Fruit fly (Drosophila melanogaster) whole organism, embryonic: Measurements from ENCODE around the gene CG11726.
A peak's percentile ranks its signal among the peaks of the same experiment; 100 is the strongest.

Source experiments
- ATbp ChIP-seq: fragments of 200-800 bp; sonication (Bioruptor generic); optimal IDR thresholded peaks from 2 replicates; lab custom pipeline; 2017; ENCODE audit warnings: missing biosample characterization, mild to moderate bottlenecking, missing genetic modification characterization, missing genetic modification reagents
- Abd-B ChIP-seq: fragments of 200-800 bp; sonication (Bioruptor generic); optimal IDR thresholded peaks from 2 replicates; lab custom pipeline; 2018; ENCODE audit warnings: missing biosample characterization, mild to moderate bottlenecking, missing genetic modification characterization, moderate library complexity
- Adf1 ChIP-seq: fragments of 200-800 bp; sonication (Bioruptor generic); IDR thresholded peaks from 2 replicates; pipeline ENCODE4 v1.3.6; 2022; ENCODE audit warnings: missing biosample characterization, missing genetic modification characterization
- Atf3 ChIP-seq: fragments of 200-800 bp; sonication (Bioruptor generic); optimal IDR thresholded peaks from 3 replicates; lab custom pipeline; 2016; ENCODE audit warnings: missing biosample characterization, missing genetic modification characterization
- Bgb ChIP-seq: fragments of 200-800 bp; sonication (Bioruptor generic); IDR thresholded peaks from 2 replicates; pipeline ENCODE4 v1.3.6; 2022; ENCODE audit warnings: missing biosample characterization, missing genetic modification characterization; ENCODE audit not compliant: partially characterized antibody
- Blimp-1 ChIP-seq: fragments of 200-800 bp; sonication (Bioruptor generic); optimal IDR thresholded peaks from 3 replicates; lab custom pipeline; 2018; ENCODE audit warnings: missing biosample characterization, missing genetic modification characterization, mild to moderate bottlenecking, moderate library complexity, missing genetic modification reagents
- CG11398 ChIP-seq: fragments of 200-800 bp; sonication (Bioruptor generic); optimal IDR thresholded peaks from 2 replicates; lab custom pipeline; 2016; ENCODE audit warnings: missing biosample characterization, missing genetic modification characterization
- CG11560 ChIP-seq: fragments of 200-800 bp; sonication (Bioruptor generic); IDR thresholded peaks from 3 replicates; pipeline ENCODE4 v1.3.6; 2022; ENCODE audit warnings: missing biosample characterization, missing genetic modification characterization
- CG12155 ChIP-seq: fragments of 200-800 bp; sonication (Bioruptor generic); optimal IDR thresholded peaks from 3 replicates; lab custom pipeline; 2016; ENCODE audit warnings: missing biosample characterization, missing genetic modification characterization
- CG15073 ChIP-seq: fragments of 200-800 bp; sonication (Bioruptor generic); optimal IDR thresholded peaks from 2 replicates; lab custom pipeline; 2016; ENCODE audit warnings: missing biosample characterization, missing genetic modification characterization
- CG1603 ChIP-seq: fragments of 200-800 bp; sonication (Bioruptor generic); optimal IDR thresholded peaks from 2 replicates; lab custom pipeline; 2019; ENCODE audit warnings: missing biosample characterization, mild to moderate bottlenecking, missing genetic modification characterization, moderate library complexity
- CG16779 ChIP-seq: fragments of 200-800 bp; sonication (Bioruptor generic); IDR thresholded peaks from 2 replicates; pipeline ENCODE4 v1.3.6; 2022; ENCODE audit warnings: missing biosample characterization, missing genetic modification characterization
- CG17359 ChIP-seq: fragments of 200-800 bp; sonication (Bioruptor generic); optimal IDR thresholded peaks from 3 replicates; lab custom pipeline; 2018; ENCODE audit warnings: missing biosample characterization, mild to moderate bottlenecking, missing genetic modification characterization, moderate library complexity
- CG1832 ChIP-seq: fragments of 200-800 bp; sonication (Bioruptor generic); optimal IDR thresholded peaks from 2 replicates; lab custom pipeline; 2017; ENCODE audit warnings: missing biosample characterization, mild to moderate bottlenecking, missing genetic modification characterization, inconsistent platforms
- CG18619 ChIP-seq: fragments of 200-800 bp; sonication (Bioruptor generic); optimal IDR thresholded peaks from 3 replicates; lab custom pipeline; 2017; ENCODE audit warnings: missing biosample characterization, mild to moderate bottlenecking, missing genetic modification characterization
- CG2712 ChIP-seq: fragments of 200-800 bp; optimal IDR thresholded peaks from 3 replicates; lab custom pipeline; 2019; ENCODE audit warnings: missing biosample characterization, mild to moderate bottlenecking, missing genetic modification characterization, moderate library complexity
- CG3163 ChIP-seq: fragments of 200-800 bp; sonication (Bioruptor generic); optimal IDR thresholded peaks from 3 replicates; lab custom pipeline; 2016; ENCODE audit warnings: missing biosample characterization, missing genetic modification characterization
- CG3726 ChIP-seq: fragments of 200-800 bp; sonication (Bioruptor generic); IDR thresholded peaks from 3 replicates; pipeline ENCODE4, ENCODE4 v1.3.6; 2022; ENCODE audit warnings: missing biosample characterization, missing genetic modification characterization
- CG3995 ChIP-seq: fragments of 200-800 bp; sonication (Bioruptor generic); optimal IDR thresholded peaks from 3 replicates; lab custom pipeline; 2016; ENCODE audit warnings: missing biosample characterization, missing genetic modification characterization
- CG4730 ChIP-seq: fragments of 200-800 bp; sonication (Bioruptor generic); IDR thresholded peaks from 2 replicates; pipeline ENCODE4 v1.3.6; 2022; ENCODE audit warnings: missing biosample characterization, missing genetic modification characterization
- CG6254 ChIP-seq: fragments of 200-800 bp; sonication (Bioruptor generic); optimal IDR thresholded peaks from 3 replicates; lab custom pipeline; 2017; ENCODE audit warnings: mild to moderate bottlenecking, missing biosample characterization, missing genetic modification reagents, missing genetic modification characterization
- CG6791 ChIP-seq: fragments of 200-800 bp; sonication (Bioruptor generic); IDR thresholded peaks from 3 replicates; pipeline ENCODE4 v1.3.6; 2022; ENCODE audit warnings: missing biosample characterization, missing genetic modification characterization; ENCODE audit not compliant: partially characterized antibody
- CG7786 ChIP-seq: fragments of 200-800 bp; sonication (Bioruptor generic); optimal IDR thresholded peaks from 2 replicates; lab custom pipeline; 2016; ENCODE audit warnings: missing biosample characterization, missing genetic modification characterization
- CG8388 ChIP-seq: fragments of 200-800 bp; sonication (Bioruptor generic); optimal IDR thresholded peaks from 2 replicates; lab custom pipeline; 2019; ENCODE audit warnings: missing biosample characterization, mild to moderate bottlenecking, missing genetic modification characterization, moderate library complexity
- D19B ChIP-seq: fragments of 200-800 bp; sonication (Bioruptor generic); optimal IDR thresholded peaks from 2 replicates; lab custom pipeline; 2017; ENCODE audit warnings: missing biosample characterization, mild to moderate bottlenecking, missing genetic modification characterization
- Fer3 ChIP-seq: fragments of 200-800 bp; sonication (Bioruptor generic); optimal IDR thresholded peaks from 2 replicates; lab custom pipeline; 2018; ENCODE audit warnings: missing biosample characterization, mild to moderate bottlenecking, missing genetic modification characterization, moderate library complexity
- HLH4C ChIP-seq: fragments of 200-800 bp; sonication (Bioruptor generic); IDR thresholded peaks from 3 replicates; pipeline ENCODE4 v1.3.6; 2022; ENCODE audit warnings: missing biosample characterization, missing genetic modification characterization; ENCODE audit not compliant: partially characterized antibody
- HLHmδ ChIP-seq: fragments of 200-800 bp; sonication (Bioruptor generic); optimal IDR thresholded peaks from 2 replicates; lab custom pipeline; 2018; ENCODE audit warnings: missing biosample characterization, mild to moderate bottlenecking, missing genetic modification characterization, moderate library complexity
- Mrtf ChIP-seq: fragments of 200-800 bp; sonication (Bioruptor generic); IDR thresholded peaks from 3 replicates; pipeline ENCODE4 v1.3.6; 2022; ENCODE audit warnings: missing biosample characterization, missing genetic modification characterization
- NC2α ChIP-seq: fragments of 200-800 bp; sonication (Bioruptor generic); optimal IDR thresholded peaks from 2 replicates; lab custom pipeline; 2016; ENCODE audit warnings: missing biosample characterization, missing genetic modification characterization
- Nf-YA ChIP-seq: fragments of 200-800 bp; sonication (Bioruptor generic); IDR thresholded peaks from 2 replicates; pipeline ENCODE4 v1.3.6; 2022; ENCODE audit warnings: missing biosample characterization, missing genetic modification characterization
- Rx ChIP-seq: fragments of 200-800 bp; sonication (Bioruptor generic); IDR thresholded peaks from 2 replicates; pipeline ENCODE4 v1.3.6; 2022; ENCODE audit warnings: missing biosample characterization, missing genetic modification characterization
- Sin3A ChIP-seq: fragments of >200 bp; optimal IDR thresholded peaks from 2 replicates; lab custom pipeline; 2018
- ac ChIP-seq: fragments of 200-800 bp; sonication (Bioruptor generic); optimal IDR thresholded peaks from 3 replicates; lab custom pipeline; 2017; ENCODE audit warnings: missing biosample characterization, mild to moderate bottlenecking, missing genetic modification characterization
- br ChIP-seq: fragments of >200 bp; optimal IDR thresholded peaks from 2 replicates; lab custom pipeline; 2017
- cwo ChIP-seq: fragments of 200-800 bp; sonication (Bioruptor generic); optimal IDR thresholded peaks from 3 replicates; lab custom pipeline; 2017; ENCODE audit warnings: missing biosample characterization, missing genetic modification characterization, mild to moderate bottlenecking, moderate library complexity, missing genetic modification reagents
- da ChIP-seq: fragments of 200-800 bp; sonication (Bioruptor generic); optimal IDR thresholded peaks from 2 replicates; lab custom pipeline; 2016; ENCODE audit warnings: missing biosample characterization, missing genetic modification characterization
- esg ChIP-seq: fragments of 200-800 bp; sonication (Bioruptor generic); conservative IDR thresholded peaks from 2 replicates; pipeline ENCODE4 v1.3.6; 2022; ENCODE audit warnings: missing biosample characterization, missing genetic modification characterization
- grau ChIP-seq: fragments of 200-800 bp; optimal IDR thresholded peaks from 3 replicates; lab custom pipeline; 2019; ENCODE audit warnings: missing biosample characterization, mild to moderate bottlenecking, missing genetic modification characterization, moderate library complexity
- gro ChIP-seq: fragments of 200-800 bp; sonication (Bioruptor generic); optimal IDR thresholded peaks from 2 replicates; lab custom pipeline; 2016; ENCODE audit warnings: missing biosample characterization, missing genetic modification characterization
- kay ChIP-seq: fragments of 200-800 bp; sonication (Bioruptor generic); optimal IDR thresholded peaks from 2 replicates; lab custom pipeline; 2016; ENCODE audit warnings: missing biosample characterization, missing genetic modification characterization
- knrl ChIP-seq: fragments of 200-800 bp; sonication (Bioruptor generic); IDR thresholded peaks from 3 replicates; pipeline ENCODE4 v1.3.6; 2022; ENCODE audit warnings: missing biosample characterization, missing genetic modification characterization; ENCODE audit not compliant: partially characterized antibody
- lbe ChIP-seq: fragments of 200-800 bp; sonication (Bioruptor generic); optimal IDR thresholded peaks from 2 replicates; lab custom pipeline; 2016; ENCODE audit warnings: missing biosample characterization, mild to moderate bottlenecking, missing genetic modification characterization
- odd ChIP-seq: fragments of 200-800 bp; sonication (Bioruptor generic); optimal IDR thresholded peaks from 2 replicates; lab custom pipeline; 2017; ENCODE audit warnings: missing biosample characterization, mild to moderate bottlenecking, missing genetic modification characterization
- otp ChIP-seq: fragments of 200-800 bp; sonication (Bioruptor generic); IDR thresholded peaks from 3 replicates; pipeline ENCODE4, ENCODE4 v1.3.6; 2022; ENCODE audit warnings: missing biosample characterization, missing genetic modification characterization
- pita ChIP-seq: fragments of 200-800 bp; sonication (Bioruptor generic); optimal IDR thresholded peaks from 2 replicates; lab custom pipeline; 2017; ENCODE audit warnings: missing biosample characterization, mild to moderate bottlenecking, missing genetic modification characterization
- pros ChIP-seq: fragments of 200-800 bp; sonication (Bioruptor generic); optimal IDR thresholded peaks from 3 replicates; lab custom pipeline; 2019; ENCODE audit warnings: missing biosample characterization, mild to moderate bottlenecking, missing genetic modification characterization, moderate library complexity
- row ChIP-seq: fragments of 200-800 bp; sonication (Bioruptor generic); IDR thresholded peaks from 3 replicates; pipeline ENCODE4 v1.3.6; 2022; ENCODE audit warnings: missing biosample characterization, missing genetic modification characterization
- sd ChIP-seq: fragments of 200-800 bp; sonication (Bioruptor generic); optimal IDR thresholded peaks from 3 replicates; lab custom pipeline; 2018; ENCODE audit warnings: missing biosample characterization, mild to moderate bottlenecking, missing genetic modification characterization, moderate library complexity
- slou ChIP-seq: fragments of 200-800 bp; sonication (Bioruptor generic); optimal IDR thresholded peaks from 3 replicates; lab custom pipeline; 2016; ENCODE audit warnings: missing biosample characterization, missing genetic modification characterization
- tap ChIP-seq: fragments of 200-800 bp; optimal IDR thresholded peaks from 3 replicates; lab custom pipeline; 2019; ENCODE audit warnings: missing biosample characterization, mild to moderate bottlenecking, missing genetic modification characterization, moderate library complexity
- zf30C ChIP-seq: fragments of 200-800 bp; sonication (Bioruptor generic); optimal IDR thresholded peaks from 3 replicates; lab custom pipeline; 2018; ENCODE audit warnings: missing biosample characterization, mild to moderate bottlenecking, missing genetic modification characterization

CG11726 gene

DNA sequence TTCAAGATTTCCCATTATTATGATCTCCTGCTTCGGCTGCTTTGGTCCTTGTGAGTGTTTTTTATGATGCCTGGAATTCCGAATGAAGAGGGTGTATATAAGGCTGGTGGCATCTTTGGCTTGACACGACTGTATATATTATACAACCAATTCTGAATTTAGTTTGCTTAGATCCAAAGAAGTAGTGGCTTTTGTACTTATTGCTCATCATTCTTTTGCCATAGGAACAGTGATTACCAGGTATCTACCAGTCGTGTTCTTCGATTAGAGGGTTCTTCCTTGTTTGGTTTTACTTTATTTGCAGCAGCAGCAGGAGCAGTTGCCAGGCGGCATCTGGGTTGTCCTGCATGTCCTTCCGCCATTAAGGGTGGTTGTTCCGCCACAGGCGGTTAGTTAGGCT lies 9.1 kb downstream of the CG11726 start (continued):
- TF ChIP-seq CG6791 (GFP tag; lab: Robert Waterston, UW) (no peak), ac (no peak), esg (no peak), CG3163 (GFP tag; lab: Kevin White, UChicago) (peak; percentile 20), Mrtf (GFP tag; lab: Robert Waterston, UW) (0 out of 3 replicates have a peak, but pooled peaks have one; percentile 30), otp (peak; percentile 72), row (GFP tag; lab: Robert Waterston, UW) (peak; percentile 84), Blimp-1 (GFP tag; lab: Kevin White, UChicago) (peak; percentile 44), HLHmδ (GFP tag; lab: Kevin White, UChicago) (no peak), CG3995 (GFP tag; lab: Kevin White, UChicago) (no peak), CG11398 (peak; percentile 56), kay (GFP tag; lab: Kevin White, UChicago) (no peak), CG4730 (GFP tag; lab: Robert Waterston, UW) (no peak; the same call in 1 of the 2 replicates), zf30C (GFP tag; lab: Kevin White, UChicago) (no peak), CG11560 (tag; lab: Robert Waterston, UW) (peak; percentile 62; the same call in 1 of the 3 replicates), CG12155 (GFP tag; lab: Kevin White, UChicago) (peak; percentile 39), NC2α (no peak), CG15073 (GFP tag; lab: Kevin White, UChicago) (no peak), tap (tag; lab: Kevin White, UChicago) (no peak), br (lab: Kevin White, UChicago) (no peak), CG8388 (GFP tag; lab: Kevin White, UChicago) (peak; percentile 40), da (GFP tag; lab: Kevin White, UChicago) (no peak), Bgb (GFP tag; lab: Robert Waterston, UW) (no peak), CG2712 (tag; lab: Kevin White, UChicago) (peak; percentile 75), Rx (peak; percentile 51; the same call in 1 of the 2 replicates), CG18619 (GFP tag; lab: Kevin White, UChicago) (peak; percentile 55), CG1603 (peak; percentile 74), Adf1 (GFP tag; lab: Robert Waterston, UW) (no peak), pros (GFP tag; lab: Kevin White, UChicago) (peak; percentile 75), knrl (GFP tag; lab: Robert Waterston, UW) (no peak), Fer3 (peak; percentile 37), CG17359 (tag; lab: Kevin White, UChicago) (peak; percentile 58), Atf3 (GFP tag; lab: Kevin White, UChicago) (no peak), cwo (GFP tag; lab: Kevin White, UChicago) (peak; percentile 17), CG6254 (GFP tag; lab: Kevin White, UChicago) (peak; percentile 45), CG1832 (GFP tag; lab: Kevin White, UChicago) (no peak), ATbp (GFP tag; lab: Kevin White, UChicago) (peak; percentile 50), lbe (GFP tag; lab: Kevin White, UChicago) (no peak), gro (GFP tag; lab: Kevin White, UChicago) (no peak), sd (peak; percentile 93), CG16779 (GFP tag; lab: Robert Waterston, UW) (no peak), Abd-B (GFP tag; lab: Kevin White, UChicago) (peak; percentile 58), CG7786 (peak; percentile 24), slou (GFP tag; lab: Kevin White, UChicago) (no peak), grau (tag; lab: Kevin White, UChicago) (peak; percentile 57), D19B (GFP tag; lab: Kevin White, UChicago) (peak; percentile 87), Sin3A (no peak), Nf-YA (GFP tag; lab: Robert Waterston, UW) (no peak), pita (no peak), HLH4C (GFP tag; lab: Robert Waterston, UW) (no peak), CG3726 (GFP tag; lab: Robert Waterston, UW) (no peak), odd (GFP tag; lab: Kevin White, UChicago) (no peak)
